Fruit fly (Drosophila melanogaster) whole organism, prepupa: ENCODE results near the gene Cep97.

Experiments used
- Blimp-1 ChIP-seq: fragments of 200-800 bp; sonication (Bioruptor generic); optimal IDR thresholded peaks from 3 replicates; lab custom pipeline; 2017; ENCODE audit warnings: missing biosample characterization, missing genetic modification characterization, mild to moderate bottlenecking, moderate library complexity, missing genetic modification reagents
- CG15336 ChIP-seq: fragments of 200-800 bp; sonication (Bioruptor generic); IDR thresholded peaks from 2 replicates; pipeline ENCODE4 v1.3.6; 2022; ENCODE audit warnings: missing biosample characterization, missing genetic modification characterization
- CG6854 ChIP-seq: fragments of 200-800 bp; sonication (Bioruptor generic); optimal IDR thresholded peaks from 2 replicates; lab custom pipeline; 2017; ENCODE audit warnings: missing biosample characterization, mild to moderate bottlenecking, missing genetic modification characterization
- CG8119 ChIP-seq: fragments of 200-800 bp; sonication (Bioruptor generic); IDR thresholded peaks from 3 replicates; pipeline ENCODE4 v1.3.6; 2022; ENCODE audit warnings: missing biosample characterization, missing genetic modification characterization
- CG8319 ChIP-seq: fragments of 200-800 bp; sonication (Bioruptor generic); optimal IDR thresholded peaks from 3 replicates; lab custom pipeline; 2016; ENCODE audit warnings: missing biosample characterization, missing genetic modification characterization
- Gug ChIP-seq: fragments of 200-800 bp; sonication (Bioruptor generic); IDR thresholded peaks from 2 replicates; pipeline ENCODE4 v1.3.6; 2022; ENCODE audit warnings: missing biosample characterization, missing genetic modification characterization
- OdsH ChIP-seq: fragments of 200-800 bp; sonication (Bioruptor generic); optimal IDR thresholded peaks from 3 replicates; lab custom pipeline; 2016; ENCODE audit warnings: missing biosample characterization, missing genetic modification characterization
- Sox102F ChIP-seq: fragments of 200-800 bp; sonication (Bioruptor generic); optimal IDR thresholded peaks from 2 replicates; lab custom pipeline; 2016; ENCODE audit warnings: missing biosample characterization, mild to moderate bottlenecking, missing genetic modification characterization
- achi ChIP-seq: fragments of 200-800 bp; sonication (Bioruptor generic); optimal IDR thresholded peaks from 3 replicates; lab custom pipeline; 2016; ENCODE audit warnings: missing biosample characterization, missing genetic modification characterization
- cyc ChIP-seq: fragments of 200-800 bp; sonication (Bioruptor generic); optimal IDR thresholded peaks from 3 replicates; lab custom pipeline; 2016; ENCODE audit warnings: missing biosample characterization, missing genetic modification characterization
- dac ChIP-seq: fragments of 200-800 bp; sonication (Bioruptor generic); optimal IDR thresholded peaks from 2 replicates; lab custom pipeline; 2017; ENCODE audit warnings: missing biosample characterization, mild to moderate bottlenecking, missing genetic modification characterization
- ss ChIP-seq, 2 experiments: fragments of 200-800 bp; sonication (Bioruptor generic); optimal IDR thresholded peaks; 2 replicates in 1 of 2; 3 replicates in 1 of 2; lab custom pipeline; 2017 to 2018; ENCODE audit warnings: mild to moderate bottlenecking in 2 of 2, missing biosample characterization in 2 of 2, missing genetic modification characterization in 2 of 2, moderate library complexity in 1 of 2

dm6 chr2L:3888173-3888572, 20.7 kb downstream of the Cep97 start:
- TF ChIP-seq OdsH (GFP tag; lab: Kevin White, UChicago) (no peak), ss (GFP tag; optimal IDR thresholded peaks at IDR 0.05; lab: Kevin White, UChicago) (no peak), achi (no peak), CG15336 (GFP tag; lab: Robert Waterston, UW) (no peak), Blimp-1 (GFP tag; lab: Kevin White, UChicago) (no peak), CG6854 (GFP tag; lab: Kevin White, UChicago) (no peak), Sox102F (GFP tag; lab: Kevin White, UChicago) (no peak), CG8119 (GFP tag; lab: Robert Waterston, UW) (peak; percentile 48; the same call in 1 of the 3 replicates), Gug (GFP tag; lab: Robert Waterston, UW) (no peak), cyc (GFP tag; lab: Kevin White, UChicago) (no peak), CG8319 (no peak), dac (no peak)
